Fruit fly (Drosophila melanogaster) ovary, adult (tissue): ENCODE measurements around the gene nAChRalpha3.
A peak's percentile ranks its signal among the peaks of the same experiment; 100 is the strongest.

ENCODE experiments used
- CG17801 ChIP-seq: fragments of 200-800 bp; optimal IDR thresholded peaks from 2 replicates; lab custom pipeline; 2019; ENCODE audit warnings: missing biosample characterization, mild to moderate bottlenecking, missing genetic modification characterization, moderate library complexity; ENCODE audit not compliant: partially characterized antibody

Gene nAChRalpha3

DNA sequence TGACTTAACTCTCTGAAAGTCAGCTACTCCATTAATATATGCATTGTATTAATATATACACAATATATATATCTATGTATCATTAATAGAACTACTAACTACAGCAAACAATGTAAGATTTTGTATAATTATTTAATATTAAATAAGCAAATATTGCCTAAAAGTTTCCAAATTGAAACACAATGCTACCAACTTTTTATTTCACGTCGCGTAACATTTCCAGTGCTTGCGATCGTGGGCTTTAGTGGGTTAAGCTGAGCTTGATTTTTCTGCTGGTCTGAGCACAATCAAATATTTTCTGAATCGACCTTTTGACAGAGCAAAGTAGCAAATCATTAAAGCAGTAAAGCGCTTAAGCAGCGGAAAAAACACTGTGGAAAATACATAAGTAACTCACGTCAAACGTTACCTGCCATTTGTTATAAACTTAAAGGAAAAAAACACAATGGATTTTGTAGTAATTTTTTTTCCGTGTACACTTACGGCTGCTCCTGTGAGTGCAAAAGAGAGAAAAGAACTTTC, 108.6 kb downstream of the nAChRalpha3 start:
- TF ChIP-seq CG17801 (GFP tag; lab: Kevin White, UChicago), result peak; percentile 32

DNA sequence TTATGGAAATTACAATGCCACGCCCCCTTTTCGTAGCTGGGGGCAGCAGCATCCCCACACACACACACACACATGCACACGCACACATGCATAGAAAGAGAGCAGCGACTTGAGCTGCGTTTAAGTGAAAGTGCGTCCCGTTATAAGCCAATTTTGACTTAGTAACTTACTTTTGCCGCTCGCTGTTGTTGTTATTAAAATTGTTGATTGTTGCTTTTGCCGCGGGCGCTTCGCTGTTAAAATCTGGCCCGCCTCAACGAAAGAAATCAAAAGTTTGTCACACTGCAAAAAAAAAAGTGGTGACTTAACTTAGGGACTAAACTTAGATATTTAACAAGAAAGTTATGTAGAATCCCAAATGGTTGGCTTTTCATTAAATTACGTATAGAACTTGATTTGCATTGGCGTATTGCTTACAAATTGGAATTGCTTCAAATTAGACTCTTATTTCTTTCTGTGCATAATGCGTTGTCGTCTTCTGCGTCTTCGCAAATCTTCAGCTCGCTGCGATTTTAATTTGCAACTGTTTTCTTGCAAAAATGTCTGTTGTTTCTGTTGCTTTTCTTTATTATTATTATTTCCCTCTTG, 112.1 kb downstream of the nAChRalpha3 start:
- no peak for TF ChIP-seq CG17801 (GFP tag; lab: Kevin White, UChicago)

DNA sequence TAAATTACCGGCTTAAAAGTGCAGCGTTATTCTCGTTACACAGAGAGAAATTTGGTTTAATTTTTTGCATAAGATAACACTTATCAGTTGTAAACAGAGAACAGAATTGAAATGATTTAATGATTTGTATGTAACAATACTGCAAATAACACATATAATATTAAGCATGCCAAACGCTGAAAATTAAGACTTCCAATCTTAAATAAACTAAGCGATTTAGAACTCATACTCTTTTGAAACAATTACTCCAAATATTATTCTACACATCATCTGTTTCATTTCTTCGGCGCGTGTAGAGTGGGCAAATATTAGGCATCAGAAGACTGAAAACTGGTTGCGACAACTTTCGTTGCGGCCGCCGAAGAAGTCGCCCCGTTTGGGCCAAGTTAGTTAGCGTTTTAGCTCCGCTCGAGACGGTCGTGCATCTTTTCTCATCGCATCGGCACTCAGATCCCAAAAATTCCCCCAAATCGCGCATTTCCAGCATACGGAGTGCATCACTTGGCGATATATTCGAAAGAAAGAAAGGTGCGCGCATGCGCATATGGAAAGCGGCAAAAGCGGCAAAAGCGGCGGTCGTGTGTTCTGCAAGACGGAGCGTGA, 114.6 kb downstream of the nAChRalpha3 start, which contains the start of gene CG1632:
Gene CG1632 (plus strand): TSS at position 387 of the 603 bp plus-strand sequence.
- TF ChIP-seq CG17801 (GFP tag; lab: Kevin White, UChicago), result no peak

DNA sequence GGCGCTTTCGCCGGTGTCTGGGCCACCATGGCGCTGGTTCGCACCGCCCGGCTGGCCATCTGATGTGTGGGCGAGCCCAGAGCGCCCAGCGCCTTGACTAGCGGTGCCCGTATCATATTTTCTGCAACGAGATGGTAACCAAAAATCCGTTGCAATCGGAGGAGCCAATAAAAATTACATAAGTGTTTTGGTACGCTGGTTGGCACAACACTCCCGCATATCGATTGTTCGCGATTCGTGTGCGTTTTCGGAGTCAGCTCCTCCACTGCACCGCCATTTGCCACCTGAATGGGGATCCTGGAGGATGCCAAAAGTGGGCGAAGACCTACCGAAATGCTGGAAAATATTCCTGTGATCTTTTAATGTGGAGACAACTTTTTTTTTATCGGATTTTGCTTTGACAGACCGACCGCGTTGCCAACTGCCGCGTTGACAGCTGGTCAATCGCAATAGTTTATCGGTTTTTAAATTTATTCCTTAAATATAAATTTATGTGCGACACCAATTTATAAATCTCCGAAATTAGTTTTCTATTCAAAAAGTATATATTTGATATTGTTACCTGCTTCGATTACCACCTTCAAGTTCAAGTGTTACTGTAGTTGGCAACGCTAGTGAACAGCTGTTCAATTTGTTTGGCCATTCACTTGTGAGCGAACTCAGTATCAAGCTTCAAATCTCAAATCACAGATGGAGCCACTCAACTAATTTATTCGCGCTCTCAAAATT, 115.5 kb downstream of the nAChRalpha3 start, which contains the start of gene ND-75:
Gene ND-75 (minus strand): TSS at position 420 of the 729 bp plus-strand sequence.
- TF ChIP-seq CG17801 (GFP tag; lab: Kevin White, UChicago), result no peak

DNA sequence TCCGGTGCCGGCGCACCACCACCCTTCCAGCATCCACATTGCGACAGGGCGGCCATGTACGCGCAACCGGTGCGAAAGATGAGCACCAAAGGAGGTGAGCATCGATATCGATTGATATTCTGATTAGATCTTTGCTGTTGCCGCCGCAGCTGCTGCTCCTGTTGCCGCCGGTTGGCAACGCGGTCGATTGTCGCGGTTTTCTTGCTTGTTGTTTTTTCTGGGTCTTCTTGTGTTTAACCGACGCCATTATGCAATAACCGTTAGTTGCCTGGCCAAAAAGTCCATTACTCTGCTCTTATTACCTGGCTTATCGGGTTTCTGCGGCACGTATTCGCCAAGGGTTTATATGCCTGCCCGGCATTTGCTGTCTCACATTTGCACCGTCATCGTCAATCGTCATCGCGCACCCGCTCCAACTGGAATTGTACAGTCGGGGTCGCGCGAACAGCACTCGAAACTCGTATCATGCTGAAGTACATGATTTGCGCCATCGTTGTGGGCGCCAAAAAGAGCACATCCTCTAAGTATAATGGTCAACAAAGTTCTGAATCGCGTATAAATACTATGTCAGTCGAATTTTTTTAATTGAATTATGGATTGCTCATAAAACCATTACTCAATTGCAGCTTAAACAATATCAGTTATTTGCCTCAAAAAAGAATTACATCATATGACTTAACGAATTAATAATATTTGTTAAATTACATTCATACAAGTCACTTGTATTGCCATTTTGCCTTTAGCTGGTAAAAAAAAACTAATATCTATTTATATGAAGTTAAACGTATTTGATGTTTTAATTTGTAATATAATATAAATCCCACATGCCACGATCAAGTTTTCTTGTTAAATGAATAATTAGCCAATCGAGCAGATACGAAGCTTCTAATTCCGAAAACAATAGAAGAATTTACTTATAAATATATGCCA, 122.7 kb downstream of the nAChRalpha3 start, which contains the start of gene sni:
Gene sni (minus strand): TSS at position 51 of the 930 bp plus-strand sequence.
- TF ChIP-seq CG17801 (GFP tag; lab: Kevin White, UChicago), result peak; percentile 17

DNA sequence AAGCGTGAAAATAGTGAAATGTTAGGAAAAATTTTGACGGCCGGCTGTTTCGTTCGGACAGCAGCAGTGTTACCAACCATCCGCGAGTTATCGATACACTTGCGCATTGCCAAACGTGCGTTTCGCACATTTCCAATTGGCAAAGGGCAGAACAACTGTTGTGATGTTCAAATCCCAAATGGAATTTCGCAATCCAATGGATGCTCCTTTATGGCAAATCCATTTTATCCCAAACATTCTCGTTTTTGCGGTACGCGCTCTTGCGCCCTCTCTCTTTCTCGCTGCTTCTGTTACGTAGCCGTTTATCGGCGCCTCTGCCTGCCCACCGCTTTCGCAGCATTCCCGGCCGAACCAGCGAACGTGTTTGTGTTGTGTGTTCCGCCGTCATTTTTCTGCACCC, 123.7 kb downstream of the nAChRalpha3 start:
- TF ChIP-seq CG17801 (GFP tag; lab: Kevin White, UChicago), result no peak

DNA sequence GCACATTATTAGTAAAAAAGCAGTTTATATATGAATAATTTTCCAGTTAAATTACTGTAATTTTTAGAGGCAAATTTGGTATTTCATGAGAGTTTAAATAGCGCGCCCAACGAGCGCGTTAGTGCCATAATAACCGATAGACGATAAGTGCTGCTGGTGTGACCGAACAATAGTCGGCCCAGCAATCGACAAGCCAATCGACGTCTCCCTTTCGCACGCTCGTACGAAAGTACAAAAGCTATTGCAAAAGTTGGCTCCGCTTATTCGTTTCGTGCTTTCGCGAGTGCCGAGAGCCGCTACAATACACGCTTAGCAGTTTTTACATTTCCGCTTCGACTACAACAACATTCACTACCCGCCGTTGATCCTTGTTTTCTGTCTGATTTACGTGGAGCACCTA, 124.7 kb downstream of the nAChRalpha3 start, which contains the start of gene Trxr1:
Gene Trxr1 (plus strand): TSS at position 231 of the 400 bp plus-strand sequence.
- TF ChIP-seq CG17801 (GFP tag; lab: Kevin White, UChicago), result peak; percentile 68

DNA sequence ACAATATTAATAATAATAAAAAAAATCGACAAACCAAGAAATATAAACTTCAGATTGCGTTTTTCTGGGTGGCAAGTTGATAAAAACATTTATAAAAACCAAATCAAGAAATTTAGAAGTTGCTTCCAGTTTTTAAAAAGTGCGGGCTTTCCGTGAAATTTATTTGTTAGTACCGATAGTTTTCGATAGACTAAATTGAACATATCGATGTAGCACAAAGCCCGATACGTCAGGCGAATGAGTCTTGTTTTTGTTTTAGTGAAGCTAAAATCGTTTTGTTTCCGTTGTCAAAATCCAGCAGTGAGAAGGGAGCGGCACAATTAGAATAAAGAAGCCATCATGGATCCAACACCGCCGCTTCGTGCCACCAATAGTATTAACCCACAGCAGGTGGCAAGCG, 126.5 kb downstream of the nAChRalpha3 start, which contains the start of gene CG2147:
Gene CG2147 (plus strand): TSS at position 254 of the 400 bp plus-strand sequence.
- TF ChIP-seq CG17801 (GFP tag; lab: Kevin White, UChicago), result peak; percentile 62

DNA sequence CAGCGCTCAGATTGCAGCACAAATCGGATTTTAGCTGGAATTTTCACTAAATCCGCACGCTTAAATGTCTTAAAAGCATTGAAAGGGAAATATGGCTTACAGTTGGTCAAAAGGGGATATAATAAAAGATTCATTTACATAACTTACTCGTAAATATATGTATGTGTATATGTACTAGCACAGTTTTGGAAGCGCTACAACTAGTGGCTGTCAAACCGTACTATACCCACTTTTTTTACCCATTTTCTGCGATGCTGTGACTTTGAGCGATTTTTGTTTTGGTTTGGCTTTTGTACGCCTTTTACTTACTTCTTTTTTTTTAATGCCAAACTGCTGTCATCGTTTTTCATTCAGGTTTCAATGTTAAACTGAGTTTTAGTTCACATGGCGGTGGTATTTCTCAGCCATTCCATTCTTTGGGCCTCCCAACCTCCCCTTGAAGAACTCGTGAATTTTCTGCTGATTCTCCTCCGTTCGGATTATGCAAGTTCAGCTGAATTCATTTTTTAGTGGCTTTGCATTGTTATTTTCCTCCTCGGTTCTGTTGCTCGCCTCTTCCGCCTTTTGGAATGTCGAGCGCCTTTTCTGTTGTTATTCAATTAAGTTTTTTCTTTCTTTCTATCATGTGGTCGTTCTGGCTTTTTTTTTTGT, 132.9 kb downstream of the nAChRalpha3 start:
- TF ChIP-seq CG17801 (GFP tag; lab: Kevin White, UChicago), result peak; percentile 52

DNA sequence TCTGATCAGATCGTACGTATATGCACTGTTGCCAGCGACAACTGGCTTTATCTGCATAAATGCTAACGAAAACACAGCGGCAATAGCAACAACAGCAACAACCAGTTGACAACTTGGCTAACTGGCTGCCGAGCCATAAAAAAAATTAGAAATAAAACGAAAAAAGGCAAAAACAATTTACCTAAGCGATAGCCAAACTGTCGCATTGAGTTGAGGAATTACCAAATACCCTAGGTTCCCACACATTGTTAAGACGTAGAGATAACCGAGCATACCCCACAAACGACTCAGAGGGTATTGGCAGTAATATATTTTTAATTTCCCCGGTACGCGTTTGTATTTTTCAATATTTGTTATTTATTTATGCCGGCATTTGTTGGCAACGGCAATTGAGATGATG, 133.8 kb downstream of the nAChRalpha3 start:
- no peak for TF ChIP-seq CG17801 (GFP tag; lab: Kevin White, UChicago)

DNA sequence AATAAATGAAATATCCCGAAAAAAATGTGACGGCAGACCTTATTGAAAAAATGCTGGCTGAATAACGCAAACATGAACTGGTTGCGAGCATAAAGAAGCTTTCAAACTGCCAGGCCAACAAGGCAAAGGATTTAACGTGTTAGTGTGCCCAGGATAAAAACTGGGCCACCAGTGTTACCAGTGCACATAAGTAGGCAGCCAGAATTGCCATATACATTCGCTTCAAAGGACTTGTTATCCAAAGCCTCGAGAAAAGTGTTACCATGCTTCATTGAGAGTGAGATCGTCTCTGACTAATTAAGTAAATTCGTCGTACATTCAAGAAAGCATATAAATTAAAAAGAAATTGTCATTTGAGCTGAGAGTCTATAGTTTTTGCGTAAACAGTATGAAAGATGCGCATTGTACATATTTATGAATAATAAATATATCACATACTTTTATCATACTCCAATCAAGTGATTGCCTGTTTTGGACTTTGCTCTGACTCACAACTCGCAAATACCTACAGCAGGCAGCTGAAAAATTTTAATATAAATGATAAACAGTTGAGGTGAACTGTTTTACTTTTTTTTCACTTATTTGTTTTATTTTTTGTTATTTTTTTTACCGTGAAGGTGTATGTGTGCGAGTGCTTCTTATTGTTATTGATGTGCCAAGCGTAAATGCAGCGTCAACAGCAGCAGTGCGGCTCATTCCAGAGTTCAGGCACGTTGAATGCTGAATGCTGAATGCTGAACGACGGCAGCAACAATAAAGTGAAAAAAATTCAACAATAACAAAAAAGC, 135.5 kb downstream of the nAChRalpha3 start:
- peak; percentile 99 for TF ChIP-seq CG17801 (GFP tag; lab: Kevin White, UChicago)

DNA sequence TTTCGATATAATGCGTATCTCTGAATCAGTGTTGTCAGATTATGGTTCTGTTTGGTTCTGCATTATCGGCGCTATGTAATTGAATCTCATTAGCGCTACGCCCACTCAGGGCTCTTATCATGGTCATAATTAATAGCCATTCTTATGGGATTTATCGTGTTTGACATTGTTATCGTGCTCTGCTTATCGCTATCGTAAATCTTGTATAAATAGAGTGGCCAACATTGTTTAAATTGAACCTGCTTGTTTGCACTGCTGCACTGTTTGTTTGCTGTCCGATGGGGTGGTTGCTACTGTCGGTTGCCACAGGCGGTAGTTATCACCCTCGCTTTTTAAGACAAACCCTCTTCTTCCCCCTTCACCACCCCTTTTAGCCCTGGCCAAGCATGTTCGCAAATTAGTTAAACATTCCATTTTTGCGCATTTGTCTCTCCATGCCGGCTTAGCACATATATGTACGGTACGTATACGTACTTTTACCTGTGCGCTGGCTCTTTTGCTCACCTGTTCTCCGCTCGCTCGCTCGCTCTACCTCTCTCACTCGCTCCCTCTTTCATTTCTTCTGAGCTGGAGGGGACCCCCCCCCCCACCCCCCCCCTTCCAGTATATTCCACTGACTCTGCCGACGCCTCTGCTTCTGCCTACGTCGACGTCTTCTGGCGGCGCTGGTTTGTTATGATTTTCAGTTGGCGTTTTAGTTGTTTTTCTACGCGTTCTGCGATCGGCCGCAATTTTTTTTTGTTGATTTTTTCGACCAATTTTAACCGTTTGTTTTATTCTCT, 136.9 kb downstream of the nAChRalpha3 start:
- TF ChIP-seq CG17801 (GFP tag; lab: Kevin White, UChicago), result peak; percentile 53
